Fruit fly (Drosophila melanogaster): ENCODE measurements around the gene CG32708.

The CG32708 gene

dm6 chrX:9133577-9134240 is 48.0 kb downstream of the CG32708 start:
- TF ChIP-seq N (GFP tag; optimal IDR thresholded peaks at IDR 0.05) (no peak), h (GFP tag; optimal IDR thresholded peaks at IDR 0.05) (no peak), Mio (GFP tag; optimal IDR thresholded peaks at IDR 0.05) (no peak), sage (GFP tag; optimal IDR thresholded peaks at IDR 0.05) (no peak), jim (GFP tag; optimal IDR thresholded peaks at IDR 0.05) (no peak), fru (GFP tag; optimal IDR thresholded peaks at IDR 0.05) (no peak), brk (GFP tag; optimal IDR thresholded peaks at IDR 0.05) (no peak), woc (GFP tag; optimal IDR thresholded peaks at IDR 0.05) (no peak), CG32264 (GFP tag; optimal IDR thresholded peaks at IDR 0.05) (no peak), Vsx2 (GFP tag; optimal IDR thresholded peaks at IDR 0.05; ENCODE audit: partially characterized antibody) (no peak), Dfd (GFP tag; optimal IDR thresholded peaks at IDR 0.05) (no peak), br (GFP tag; optimal IDR thresholded peaks at IDR 0.05) (no peak), Rel (GFP tag; optimal IDR thresholded peaks at IDR 0.05) (no peak), Rel (tag; optimal IDR thresholded peaks at IDR 0.05) (no peak), dl (GFP tag; optimal IDR thresholded peaks at IDR 0.05; ENCODE audit: insufficient read depth in 1 of 2, partially characterized antibody in 2 of 2) (no peak), Hnf4 (GFP tag; optimal IDR thresholded peaks at IDR 0.05) (no peak), foxo (GFP tag; optimal IDR thresholded peaks at IDR 0.05) (no peak)

- TF ChIP-seq CG32264 (GFP tag; optimal IDR thresholded peaks at IDR 0.05), result no peak
- peak; percentile 22 for TF ChIP-seq Dfd (GFP tag; optimal IDR thresholded peaks at IDR 0.05)
- no peak for TF ChIP-seq GATAd (GFP tag; optimal IDR thresholded peaks at IDR 0.05)
Observed at dm6 chrX:9134241-9134849, 48.6 kb downstream of the CG32708 start.

dm6 chrX:9134922-9135453 is 49.3 kb downstream of the CG32708 start, which contains the start of gene fend:
fend (minus strand) TSS chrX:9135099.
- TF ChIP-seq dl (GFP tag; optimal IDR thresholded peaks at IDR 0.05; ENCODE audit: insufficient read depth in 1 of 2, partially characterized antibody in 2 of 2) (no peak), usp (GFP tag; optimal IDR thresholded peaks at IDR 0.05) (no peak), ey (GFP tag; optimal IDR thresholded peaks at IDR 0.05) (no peak), OdsH (GFP tag; optimal IDR thresholded peaks at IDR 0.05) (no peak), CG32264 (GFP tag; optimal IDR thresholded peaks at IDR 0.05) (no peak), brk (GFP tag; optimal IDR thresholded peaks at IDR 0.05) (peak; percentile 17), dsf (GFP tag; optimal IDR thresholded peaks at IDR 0.05; ENCODE audit: borderline replicate concordance) (no peak), lola (GFP tag; optimal IDR thresholded peaks at IDR 0.05) (no peak), N (GFP tag; optimal IDR thresholded peaks at IDR 0.05) (no peak), Vsx2 (GFP tag; optimal IDR thresholded peaks at IDR 0.05; ENCODE audit: partially characterized antibody) (no peak), woc (GFP tag; optimal IDR thresholded peaks at IDR 0.05) (peak; percentile 76), h (GFP tag; optimal IDR thresholded peaks at IDR 0.05) (peak; percentile 27), Sp1 (GFP tag; optimal IDR thresholded peaks at IDR 0.05) (peak; percentile 41), sv (GFP tag; optimal IDR thresholded peaks at IDR 0.05) (no peak), psq (GFP tag; optimal IDR thresholded peaks at IDR 0.05) (peak; percentile 28), fru (GFP tag; optimal IDR thresholded peaks at IDR 0.05) (peak; percentile 22), Hr83 (GFP tag; optimal IDR thresholded peaks at IDR 0.05; ENCODE audit: poor library complexity, severe bottlenecking) (no peak), Rel (GFP tag; optimal IDR thresholded peaks at IDR 0.05) (no peak), Rel (tag; optimal IDR thresholded peaks at IDR 0.05) (no peak), rgr (GFP tag; optimal IDR thresholded peaks at IDR 0.05) (peak; percentile 26), Dfd (GFP tag; optimal IDR thresholded peaks at IDR 0.05) (no peak), Dif (GFP tag; optimal IDR thresholded peaks at IDR 0.05; ENCODE audit: partially characterized antibody) (no peak), Hnf4 (GFP tag; optimal IDR thresholded peaks at IDR 0.05) (no peak), GATAd (GFP tag; optimal IDR thresholded peaks at IDR 0.05) (no peak), pan (optimal IDR thresholded peaks at IDR 0.05) (no peak), Abd-B (GFP tag; optimal IDR thresholded peaks at IDR 0.05) (no peak), sage (GFP tag; optimal IDR thresholded peaks at IDR 0.05) (no peak), foxo (GFP tag; optimal IDR thresholded peaks at IDR 0.05) (peak in 1 of 2 experiments; percentile 15), HLH106 (tag; optimal IDR thresholded peaks at IDR 0.05) (peak; percentile 18), Myc (optimal IDR thresholded peaks at IDR 0.05) (peak; percentile 92), CG9705 (GFP tag; optimal IDR thresholded peaks at IDR 0.05) (peak; percentile 32)

Measured in whole organism, wandering third instar larva.